Fruit fly (Drosophila melanogaster) whole organism, embryonic: Measurements from ENCODE around the gene CG32436.
A peak's percentile ranks its signal among the peaks of the same experiment; 100 is the strongest.

ENCODE experiments used
- Abd-B ChIP-seq: fragments of 200-800 bp; sonication (Bioruptor generic); optimal IDR thresholded peaks from 2 replicates; lab custom pipeline; 2018; ENCODE audit warnings: missing biosample characterization, mild to moderate bottlenecking, missing genetic modification characterization, moderate library complexity
- Asciz ChIP-seq: fragments of 200-800 bp; sonication (Bioruptor generic); optimal IDR thresholded peaks from 2 replicates; lab custom pipeline; 2017; ENCODE audit warnings: missing biosample characterization, mild to moderate bottlenecking, missing genetic modification characterization, missing genetic modification reagents
- Bdp1 ChIP-seq: fragments of 200-800 bp; sonication (Bioruptor generic); optimal IDR thresholded peaks from 3 replicates; lab custom pipeline; 2016; ENCODE audit warnings: missing biosample characterization, missing genetic modification characterization
- Bgb ChIP-seq: fragments of 200-800 bp; sonication (Bioruptor generic); IDR thresholded peaks from 2 replicates; pipeline ENCODE4 v1.3.6; 2022; ENCODE audit warnings: missing biosample characterization, missing genetic modification characterization; ENCODE audit not compliant: partially characterized antibody
- Bteb2 ChIP-seq: fragments of 200-800 bp; sonication (Bioruptor generic); optimal IDR thresholded peaks from 2 replicates; lab custom pipeline; 2016; ENCODE audit warnings: missing biosample characterization, missing genetic modification characterization
- C15 ChIP-seq: fragments of 200-800 bp; sonication (Bioruptor generic); IDR thresholded peaks from 3 replicates; pipeline ENCODE4 v1.3.6; 2022; ENCODE audit warnings: missing biosample characterization, missing genetic modification characterization
- CG10979 ChIP-seq: fragments of 200-800 bp; sonication (Bioruptor generic); optimal IDR thresholded peaks from 2 replicates; lab custom pipeline; 2018; ENCODE audit warnings: missing biosample characterization, mild to moderate bottlenecking, missing genetic modification characterization, moderate library complexity
- CG12299 ChIP-seq: fragments of 200-800 bp; sonication (Bioruptor generic); optimal IDR thresholded peaks from 2 replicates; lab custom pipeline; 2018; ENCODE audit warnings: missing biosample characterization, mild to moderate bottlenecking, missing genetic modification characterization
- CG12942 ChIP-seq: fragments of 200-800 bp; sonication (Bioruptor generic); optimal IDR thresholded peaks from 3 replicates; lab custom pipeline; 2016; ENCODE audit warnings: missing biosample characterization, missing genetic modification characterization
- CG13775 ChIP-seq: fragments of 200-800 bp; sonication (Bioruptor generic); optimal IDR thresholded peaks from 3 replicates; lab custom pipeline; 2017; ENCODE audit warnings: missing biosample characterization, mild to moderate bottlenecking, missing genetic modification characterization
- CG13894 ChIP-seq: fragments of 200-800 bp; sonication (Bioruptor generic); optimal IDR thresholded peaks from 3 replicates; lab custom pipeline; 2018; ENCODE audit warnings: missing biosample characterization, mild to moderate bottlenecking, missing genetic modification characterization, moderate library complexity
- CG14014 ChIP-seq: fragments of 200-800 bp; sonication (Bioruptor generic); IDR thresholded peaks from 2 replicates; pipeline ENCODE4 v1.3.6; 2022; ENCODE audit warnings: missing biosample characterization, missing genetic modification characterization
- CG16813 ChIP-seq: fragments of 200-800 bp; sonication (Bioruptor generic); IDR thresholded peaks from 3 replicates; pipeline ENCODE4 v1.3.6; 2022; ENCODE audit warnings: missing biosample characterization, missing genetic modification characterization; ENCODE audit not compliant: partially characterized antibody
- CG16815 ChIP-seq: fragments of 200-800 bp; sonication (Bioruptor generic); optimal IDR thresholded peaks from 3 replicates; lab custom pipeline; 2017; ENCODE audit warnings: missing biosample characterization, mild to moderate bottlenecking, missing genetic modification characterization
- CG17361 ChIP-seq: fragments of 200-800 bp; sonication (Bioruptor generic); IDR thresholded peaks from 3 replicates; pipeline ENCODE4 v1.3.6; 2022; ENCODE audit warnings: missing biosample characterization, missing genetic modification characterization
- CG1792 ChIP-seq: fragments of 200-800 bp; sonication (Bioruptor generic); optimal IDR thresholded peaks from 2 replicates; lab custom pipeline; 2016; ENCODE audit warnings: missing biosample characterization, missing genetic modification characterization
- CG2712 ChIP-seq: fragments of 200-800 bp; optimal IDR thresholded peaks from 3 replicates; lab custom pipeline; 2019; ENCODE audit warnings: missing biosample characterization, mild to moderate bottlenecking, missing genetic modification characterization, moderate library complexity
- CG3065 ChIP-seq: fragments of 200-800 bp; sonication (Bioruptor generic); optimal IDR thresholded peaks from 2 replicates; lab custom pipeline; 2016; ENCODE audit warnings: missing biosample characterization, missing genetic modification characterization
- CG3847 ChIP-seq: fragments of 200-800 bp; sonication (Bioruptor generic); IDR thresholded peaks from 2 replicates; pipeline ENCODE4 v1.3.6; 2022; ENCODE audit warnings: missing biosample characterization, missing genetic modification characterization
- CG4707 ChIP-seq: fragments of 200-800 bp; sonication (Bioruptor generic); optimal IDR thresholded peaks from 2 replicates; lab custom pipeline; 2018; ENCODE audit warnings: missing biosample characterization, mild to moderate bottlenecking, missing genetic modification characterization, moderate library complexity
- CG6683 ChIP-seq: fragments of 200-800 bp; sonication (Bioruptor generic); optimal IDR thresholded peaks from 2 replicates; lab custom pipeline; 2017; ENCODE audit warnings: missing biosample characterization, mild to moderate bottlenecking, missing genetic modification characterization, missing genetic modification reagents
- CG6689 ChIP-seq: fragments of 200-800 bp; sonication (Bioruptor generic); IDR thresholded peaks from 2 replicates; pipeline ENCODE4 v1.3.6; 2022; ENCODE audit warnings: missing biosample characterization, missing genetic modification characterization
- CG6854 ChIP-seq: fragments of 200-800 bp; sonication (Bioruptor generic); optimal IDR thresholded peaks from 3 replicates; lab custom pipeline; 2017; ENCODE audit warnings: missing biosample characterization, mild to moderate bottlenecking, missing genetic modification characterization
- CG7556 ChIP-seq: fragments of 200-800 bp; sonication (Bioruptor generic); optimal IDR thresholded peaks from 2 replicates; lab custom pipeline; 2017; ENCODE audit warnings: missing biosample characterization, mild to moderate bottlenecking, missing genetic modification characterization
- CG8388 ChIP-seq: fragments of 200-800 bp; sonication (Bioruptor generic); optimal IDR thresholded peaks from 2 replicates; lab custom pipeline; 2019; ENCODE audit warnings: missing biosample characterization, mild to moderate bottlenecking, missing genetic modification characterization, moderate library complexity
- CG8944 ChIP-seq: fragments of 200-800 bp; sonication (Bioruptor generic); optimal IDR thresholded peaks from 3 replicates; lab custom pipeline; 2016; ENCODE audit warnings: missing biosample characterization, missing genetic modification characterization
- CG9609 ChIP-seq: fragments of 200-800 bp; sonication (Bioruptor generic); optimal IDR thresholded peaks from 3 replicates; lab custom pipeline; 2016; ENCODE audit warnings: missing biosample characterization, missing genetic modification characterization
- CkIIα-i1 ChIP-seq: fragments of 200-800 bp; sonication (Bioruptor generic); IDR thresholded peaks from 2 replicates; pipeline ENCODE4 v1.3.6; 2022; ENCODE audit warnings: missing biosample characterization, missing genetic modification characterization
- Dek ChIP-seq: fragments of 200-800 bp; sonication (Bioruptor generic); optimal IDR thresholded peaks from 3 replicates; lab custom pipeline; 2019; ENCODE audit warnings: missing biosample characterization, mild to moderate bottlenecking, missing genetic modification characterization, moderate library complexity
- Doc2 ChIP-seq: fragments of 200-800 bp; sonication (Bioruptor generic); IDR thresholded peaks from 2 replicates; pipeline ENCODE4 v1.3.6; 2022; ENCODE audit warnings: missing biosample characterization, missing genetic modification characterization
- Hey ChIP-seq: fragments of 200-800 bp; sonication (Bioruptor generic); optimal IDR thresholded peaks from 3 replicates; lab custom pipeline; 2018; ENCODE audit warnings: missing biosample characterization, mild to moderate bottlenecking, missing genetic modification characterization
- Hmr ChIP-seq: fragments of 200-800 bp; sonication (Bioruptor generic); optimal IDR thresholded peaks from 3 replicates; lab custom pipeline; 2017; ENCODE audit warnings: mild to moderate bottlenecking, missing biosample characterization, missing genetic modification reagents, missing genetic modification characterization
- Lim3 ChIP-seq: fragments of 200-800 bp; sonication (Bioruptor generic); IDR thresholded peaks from 2 replicates; pipeline ENCODE4 v1.3.6; 2022; ENCODE audit warnings: missing biosample characterization, missing genetic modification characterization
- NC2α ChIP-seq: fragments of 200-800 bp; sonication (Bioruptor generic); optimal IDR thresholded peaks from 2 replicates; lab custom pipeline; 2016; ENCODE audit warnings: missing biosample characterization, missing genetic modification characterization
- Sin3A ChIP-seq: fragments of >200 bp; optimal IDR thresholded peaks from 2 replicates; lab custom pipeline; 2018
- Trl ChIP-seq, 3 experiments: fragments of >200 bp in 2 of 3; fragments of 200-800 bp in 1 of 3; sonication (Bioruptor generic) in 1 of 3; optimal IDR thresholded peaks; 2 replicates in 1 of 3; 3 replicates in 2 of 3; lab custom pipeline; 2016 to 2017; ENCODE audit warnings: missing biosample characterization in 1 of 3, missing genetic modification characterization in 1 of 3
- dm ChIP-seq: fragments of 200-800 bp; sonication (Bioruptor generic); optimal IDR thresholded peaks from 3 replicates; lab custom pipeline; 2016; ENCODE audit warnings: missing biosample characterization, missing genetic modification characterization
- ems ChIP-seq: fragments of 200-800 bp; sonication (Bioruptor generic); optimal IDR thresholded peaks from 3 replicates; lab custom pipeline; 2016; ENCODE audit warnings: missing biosample characterization, missing genetic modification characterization
- esg ChIP-seq: fragments of 200-800 bp; sonication (Bioruptor generic); conservative IDR thresholded peaks from 2 replicates; pipeline ENCODE4 v1.3.6; 2022; ENCODE audit warnings: missing biosample characterization, missing genetic modification characterization
- eve ChIP-seq, 2 experiments: fragments of >200 bp; optimal IDR thresholded peaks; 2 replicates each; lab custom pipeline; 2017; ENCODE audit warnings: missing biosample characterization in 2 of 2, missing genetic modification characterization in 2 of 2
- grn ChIP-seq: fragments of 200-800 bp; sonication (Bioruptor generic); optimal IDR thresholded peaks from 3 replicates; lab custom pipeline; 2017; ENCODE audit warnings: missing biosample characterization, missing genetic modification characterization
- gro ChIP-seq: fragments of 200-800 bp; sonication (Bioruptor generic); optimal IDR thresholded peaks from 2 replicates; lab custom pipeline; 2016; ENCODE audit warnings: missing biosample characterization, missing genetic modification characterization
- mirr ChIP-seq: fragments of 200-800 bp; sonication (Bioruptor generic); optimal IDR thresholded peaks from 3 replicates; lab custom pipeline; 2018; ENCODE audit warnings: missing biosample characterization, mild to moderate bottlenecking, missing genetic modification characterization
- org-1 ChIP-seq: fragments of 200-800 bp; sonication (Bioruptor generic); optimal IDR thresholded peaks from 2 replicates; lab custom pipeline; 2017; ENCODE audit warnings: missing biosample characterization, missing genetic modification characterization
- pan ChIP-seq, 4 experiments: fragments of >200 bp in 3 of 4; fragments of 200-800 bp in 1 of 4; sonication (Bioruptor generic) in 1 of 4; optimal IDR thresholded peaks in 3 of 4; IDR thresholded peaks in 1 of 4; 2 replicates each; pipeline versions ENCODE4 v1.3.6 to Lab custom; 2017 to 2022; ENCODE audit warnings: missing biosample characterization in 2 of 4, missing genetic modification characterization in 2 of 4, mixed read lengths in 1 of 4
- pnt ChIP-seq: fragments of 200-800 bp; sonication (Bioruptor generic); optimal IDR thresholded peaks from 3 replicates; lab custom pipeline; 2016; ENCODE audit warnings: missing biosample characterization, missing genetic modification characterization
- stc ChIP-seq: fragments of 200-800 bp; sonication (Bioruptor generic); IDR thresholded peaks from 2 replicates; pipeline ENCODE4 v1.3.6; 2022; ENCODE audit warnings: missing biosample characterization, missing genetic modification characterization
- tll ChIP-seq, 2 experiments: fragments of 200-800 bp in 1 of 2; fragments of >200 bp in 1 of 2; sonication (Bioruptor generic) in 1 of 2; optimal IDR thresholded peaks; 2 replicates each; lab custom pipeline; 2017 to 2019; ENCODE audit warnings: missing biosample characterization in 2 of 2, missing genetic modification characterization in 2 of 2, mild to moderate bottlenecking in 1 of 2, moderate library complexity in 1 of 2
- zf30C ChIP-seq: fragments of 200-800 bp; sonication (Bioruptor generic); optimal IDR thresholded peaks from 3 replicates; lab custom pipeline; 2018; ENCODE audit warnings: missing biosample characterization, mild to moderate bottlenecking, missing genetic modification characterization

Gene CG32436

dm6 chr3L:21347197-21347831 lies 3.5 kb downstream of the CG32436 start (continued):
- TF ChIP-seq mirr (GFP tag; lab: Kevin White, UChicago): no peak
- TF ChIP-seq CG8388 (GFP tag; lab: Kevin White, UChicago): peak; percentile 46
- peak; percentile 20 for TF ChIP-seq Bdp1 (GFP tag; lab: Kevin White, UChicago)
- TF ChIP-seq dm (GFP tag; lab: Kevin White, UChicago): no peak
- TF ChIP-seq CG10979 (tag; lab: Kevin White, UChicago): peak; percentile 40
- peak; percentile 4 for TF ChIP-seq Abd-B (GFP tag; lab: Kevin White, UChicago)
- TF ChIP-seq Trl (optimal IDR thresholded peaks at IDR 0.05; lab: Kevin White, UChicago): peak in 1 of 2 experiments; percentile 26
- peak; percentile 24 for TF ChIP-seq Trl (GFP tag; optimal IDR thresholded peaks at IDR 0.05; lab: Kevin White, UChicago)
- no peak for TF ChIP-seq stc (GFP tag; lab: Robert Waterston, UW)
- no peak for TF ChIP-seq CG3065 (GFP tag; lab: Kevin White, UChicago)
- TF ChIP-seq grn (GFP tag; lab: Kevin White, UChicago): no peak
- peak; percentile 35; the same call in 1 of the 2 replicates for TF ChIP-seq CG6689 (GFP tag; lab: Robert Waterston, UW)
- TF ChIP-seq CG8944 (GFP tag; lab: Kevin White, UChicago): peak; percentile 32
- TF ChIP-seq Bgb: no peak
- TF ChIP-seq CG7556 (GFP tag; lab: Kevin White, UChicago): peak; percentile 65
- no peak for TF ChIP-seq esg (GFP tag; lab: Robert Waterston, UW)
- peak; percentile 27 for TF ChIP-seq CG16815 (GFP tag; lab: Kevin White, UChicago)
- TF ChIP-seq CG13894 (tag; lab: Kevin White, UChicago): no peak
- no peak; the same call in 1 of the 2 replicates for TF ChIP-seq CG3847 (GFP tag; lab: Robert Waterston, UW)
- no peak for TF ChIP-seq zf30C (GFP tag; lab: Kevin White, UChicago)
- TF ChIP-seq CG16813 (GFP tag; lab: Robert Waterston, UW): no peak
- peak; percentile 72 for TF ChIP-seq CG17361 (GFP tag; lab: Robert Waterston, UW)
- TF ChIP-seq CG13775: peak; percentile 47
- TF ChIP-seq Doc2 (GFP tag; lab: Robert Waterston, UW): no peak
- no peak for TF ChIP-seq gro (GFP tag; lab: Kevin White, UChicago)
- peak; percentile 58 for TF ChIP-seq CG12942 (GFP tag; lab: Kevin White, UChicago)
- no peak for TF ChIP-seq CG14014
- TF ChIP-seq CG6683: no peak
- TF ChIP-seq CkIIα-i1 (GFP tag; lab: Robert Waterston, UW): no peak
- TF ChIP-seq eve (GFP tag; optimal IDR thresholded peaks at IDR 0.05; lab: Kevin White, UChicago): no peak
- peak; percentile 11 for TF ChIP-seq CG9609
- peak; percentile 42 for TF ChIP-seq org-1 (GFP tag; lab: Kevin White, UChicago)
- TF ChIP-seq tll (GFP tag; optimal IDR thresholded peaks at IDR 0.05; lab: Kevin White, UChicago): no peak
- peak; percentile 59 for TF ChIP-seq Hmr (GFP tag; lab: Kevin White, UChicago)
- TF ChIP-seq C15: no peak
- no peak for TF ChIP-seq CG1792 (GFP tag; lab: Kevin White, UChicago)
- no peak for TF ChIP-seq pan (optimal IDR thresholded peaks at IDR 0.05; lab: Kevin White, UChicago)
- peak in 1 of 2 experiments; percentile 38 for TF ChIP-seq pan (GFP tag; optimal IDR thresholded peaks at IDR 0.05 in 1 of 2, IDR thresholded peaks at IDR 0.05 in 1 of 2)
- TF ChIP-seq CG4707: no peak
- no peak for TF ChIP-seq NC2α (GFP tag; lab: Kevin White, UChicago)
- TF ChIP-seq CG12299 (tag; lab: Kevin White, UChicago): no peak
- peak; percentile 74 for TF ChIP-seq Asciz
- TF ChIP-seq Hey (tag; lab: Kevin White, UChicago): no peak
- no peak for TF ChIP-seq Lim3 (GFP tag; lab: Robert Waterston, UW)
- TF ChIP-seq CG2712: peak; percentile 34
- no peak for TF ChIP-seq Dek (tag; lab: Kevin White, UChicago)
- peak; percentile 66 for TF ChIP-seq ems (GFP tag; lab: Kevin White, UChicago)
- no peak for TF ChIP-seq Sin3A
- TF ChIP-seq CG6854 (GFP tag; lab: Kevin White, UChicago): no peak
- peak; percentile 38 for TF ChIP-seq pnt
- TF ChIP-seq Bteb2 (GFP tag; lab: Kevin White, UChicago): peak; percentile 32
